Worm (Caenorhabditis elegans) whole organism, L4/young adult: ENCODE data around the gene T04B2.3.

Experiments
- dao-5 ChIP-seq: sonication (generic microtip); optimal IDR thresholded peaks from 2 replicates; lab custom pipeline; 2016; ENCODE audit warnings: missing genotype, missing genetic modification characterization, moderate library complexity, missing compliant biosample characterization
- him-1 ChIP-seq: sonication (generic microtip); optimal IDR thresholded peaks from 2 replicates; lab custom pipeline; 2016; ENCODE audit warnings: missing genotype, missing genetic modification reagents, missing genetic modification characterization, missing compliant biosample characterization

DNA sequence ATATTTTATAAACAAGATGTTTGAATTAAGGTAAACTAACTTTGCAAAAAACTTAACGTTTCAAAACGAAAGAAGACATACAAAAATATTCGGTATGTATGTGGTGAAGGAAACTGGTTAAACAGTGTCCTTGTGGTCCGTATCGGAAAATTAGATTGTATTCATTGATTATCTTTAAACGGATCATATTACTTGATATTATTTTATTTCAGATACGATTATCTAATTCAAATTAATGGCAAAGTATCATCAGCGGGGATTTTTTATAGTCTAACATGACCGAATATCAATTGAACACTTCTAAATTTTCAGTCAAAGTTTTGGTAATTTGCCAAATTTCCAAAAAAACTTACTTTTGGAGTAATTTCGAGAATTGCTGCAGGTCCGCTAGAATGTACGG lies 40.4 kb upstream of the T04B2.3 start, which contains the start of gene C47E12.13:
- TF ChIP-seq him-1 (tag; lab: Kevin White, UChicago) (no peak), dao-5 (tag; lab: Kevin White, UChicago) (no peak)
